Worm (Caenorhabditis elegans) whole organism, L4/young adult: Measurements from ENCODE around the gene srw-123.
"Not testable (repeated sequence)": the region's sequence is repeated elsewhere in the genome, so short reads cannot be mapped to it uniquely, and the experiment has no call there.

ENCODE experiments used
- W03F9.2 ChIP-seq: fragments of 150-350 bp; optimal IDR thresholded peaks from 2 replicates; lab custom pipeline; 2014; ENCODE audit warnings: missing biosample characterization, missing genetic modification characterization
- dao-5 ChIP-seq: sonication (generic microtip); optimal IDR thresholded peaks from 2 replicates; lab custom pipeline; 2016; ENCODE audit warnings: missing genotype, missing genetic modification characterization, moderate library complexity, missing compliant biosample characterization
- him-1 ChIP-seq: sonication (generic microtip); optimal IDR thresholded peaks from 2 replicates; lab custom pipeline; 2016; ENCODE audit warnings: missing genotype, missing genetic modification reagents, missing genetic modification characterization, missing compliant biosample characterization

srw-123 gene

DNA sequence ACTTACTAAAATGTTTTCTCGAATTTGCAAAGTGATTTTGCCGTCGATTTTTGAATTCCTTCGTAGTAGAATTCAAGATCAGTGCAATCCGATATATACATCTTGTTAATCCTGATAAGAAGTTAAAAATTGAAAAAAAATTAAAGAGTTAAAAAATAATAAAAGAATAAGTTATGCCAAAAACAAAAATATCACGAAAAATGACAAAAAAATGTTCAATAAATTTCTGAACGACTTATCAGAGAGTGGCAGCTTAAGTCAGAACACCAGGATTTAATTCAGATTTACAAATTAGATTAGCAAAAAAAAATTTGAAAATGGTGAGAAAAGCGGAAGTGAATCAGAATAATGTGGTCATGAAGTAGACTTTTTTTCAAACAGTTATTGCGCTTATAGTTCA, at the start of gene srw-123:
Gene srw-123, minus strand, starts transcription at position 101 of the 400 bp plus-strand sequence.
- TF ChIP-seq dao-5, him-1, W03F9.2: not testable (repeated sequence)

DNA sequence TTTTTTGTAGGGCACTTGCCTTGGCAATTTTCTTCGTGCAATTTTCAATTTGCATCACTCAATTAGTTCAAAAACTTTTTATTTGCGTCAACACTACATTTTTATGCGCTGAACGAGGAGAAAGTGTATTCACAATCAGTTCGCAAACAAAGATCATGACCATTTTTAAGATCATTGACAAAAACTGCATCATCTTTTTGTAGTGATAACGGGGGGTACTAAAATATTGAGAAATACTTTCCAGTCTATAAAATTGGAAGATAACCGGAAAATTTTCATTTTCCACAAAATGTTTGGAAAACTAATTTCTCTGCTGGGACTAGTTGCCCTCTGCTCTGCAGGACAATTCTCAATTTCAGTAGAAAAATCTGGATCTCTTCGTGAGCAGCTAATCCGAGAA, 49.1 kb upstream of the srw-123 start, which contains the start of gene asp-8:
Gene asp-8, plus strand, starts transcription at position 276 of the 400 bp plus-strand sequence.
- no peak for TF ChIP-seq him-1
- no peak for TF ChIP-seq dao-5
- TF ChIP-seq W03F9.2: no peak

DNA sequence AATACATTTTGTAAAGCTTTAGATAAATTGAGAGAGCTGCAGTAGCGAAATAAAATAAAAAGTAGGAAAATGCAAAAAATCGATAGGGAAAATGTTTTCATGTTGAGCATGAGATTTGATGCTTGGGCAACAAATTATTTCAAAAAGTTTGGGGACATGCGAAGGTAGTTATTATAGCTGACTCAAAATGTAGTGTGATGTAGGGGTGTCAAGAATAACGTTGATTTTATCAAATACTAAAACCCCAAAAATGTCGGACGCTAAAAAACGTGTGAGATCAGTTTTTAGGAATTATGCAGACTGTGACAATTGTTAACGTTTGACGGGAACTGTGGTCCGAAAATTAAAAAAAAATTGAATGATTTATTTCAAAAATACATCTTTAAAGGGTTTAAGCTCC, 46.1 kb upstream of the srw-123 start, which contains the start of gene irld-12:
Gene irld-12, minus strand, starts transcription at position 101 of the 400 bp plus-strand sequence.
- TF ChIP-seq dao-5 (no peak), him-1 (no peak), W03F9.2 (no peak)

DNA sequence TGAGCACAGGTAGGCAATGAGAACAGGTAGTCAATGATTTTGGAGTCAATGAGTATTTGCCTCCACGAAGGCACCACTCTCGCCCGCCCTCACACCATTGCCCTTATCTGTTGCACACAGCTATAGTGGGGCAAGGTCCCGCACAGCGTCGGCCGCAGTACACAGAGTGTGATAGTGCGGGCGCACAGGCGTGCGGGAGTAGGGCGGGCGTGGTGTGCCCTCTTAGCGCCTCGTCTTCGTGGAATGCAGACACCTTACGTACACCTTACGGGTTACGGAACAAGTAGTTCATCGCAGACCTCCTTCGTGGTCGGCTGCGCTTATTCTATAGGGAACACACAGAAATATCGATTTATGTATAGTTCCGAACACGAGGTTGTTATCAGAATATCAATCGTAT, 42.7 kb upstream of the srw-123 start:
- TF ChIP-seq W03F9.2: no peak
- no peak for TF ChIP-seq him-1
- TF ChIP-seq dao-5: no peak

DNA sequence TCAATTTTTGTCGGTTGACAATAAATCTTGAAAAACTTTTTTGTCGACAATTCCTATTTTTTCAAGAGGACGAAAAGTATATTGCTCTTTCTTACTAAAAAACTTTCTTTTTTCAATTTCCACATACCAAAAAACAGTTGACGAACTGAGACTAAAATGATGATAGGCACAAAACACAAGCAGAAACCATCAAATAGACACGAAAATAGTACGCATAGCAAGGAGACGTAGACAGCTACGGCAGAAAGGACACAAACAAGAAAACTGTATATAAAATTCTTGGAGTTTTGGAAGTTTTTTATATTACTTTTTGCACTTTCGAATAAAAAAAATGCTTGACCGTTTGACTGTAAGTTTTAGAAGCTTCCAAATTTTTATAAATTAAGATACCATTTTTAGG, 39.0 kb upstream of the srw-123 start, which contains the start of gene K12D9.1:
Gene K12D9.1, plus strand, starts transcription at position 301 of the 400 bp plus-strand sequence.
- TF ChIP-seq him-1: no peak
- no peak for TF ChIP-seq dao-5
- no peak for TF ChIP-seq W03F9.2

DNA sequence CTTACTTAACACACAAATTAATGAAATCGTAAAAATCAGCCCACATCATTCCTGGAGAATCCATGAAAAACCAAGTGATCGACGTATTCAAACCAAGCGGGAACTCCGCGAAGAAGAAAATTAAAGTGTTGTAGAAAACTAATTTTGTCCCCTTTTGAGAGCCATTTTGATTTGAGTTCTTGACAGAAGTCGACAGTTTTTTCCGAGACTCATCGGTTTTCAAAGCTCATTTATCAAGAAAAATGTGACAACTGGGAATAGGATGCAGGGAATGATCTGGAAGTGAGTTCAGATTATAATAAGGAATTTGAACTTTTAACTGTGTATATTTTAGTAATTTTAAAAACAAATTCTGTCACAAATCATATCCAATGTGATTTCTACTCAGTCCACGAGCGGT, 36.2 kb upstream of the srw-123 start, which contains the start of gene srw-135:
Gene srw-135, minus strand, starts transcription at position 101 of the 400 bp plus-strand sequence.
- no peak for TF ChIP-seq him-1
- no peak for TF ChIP-seq dao-5
- no peak for TF ChIP-seq W03F9.2

DNA sequence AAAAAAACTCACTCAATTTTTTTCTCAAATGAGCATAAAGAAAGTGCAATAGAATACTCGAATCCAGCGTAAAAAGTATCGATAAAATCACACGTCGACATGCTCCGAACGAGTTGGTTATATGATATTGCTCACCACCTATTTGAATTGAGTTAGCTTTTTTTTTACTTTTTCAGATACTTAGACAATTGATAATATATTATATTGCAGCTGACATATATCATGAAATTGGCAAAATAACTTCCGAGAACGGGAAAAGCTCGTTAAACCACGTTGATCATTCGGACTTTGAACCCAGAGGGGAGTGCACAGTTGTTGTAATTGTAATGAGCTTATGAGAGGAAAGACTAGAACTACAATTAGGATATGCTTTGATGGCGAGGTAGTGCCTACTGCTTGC, 35.3 kb upstream of the srw-123 start, which contains the start of gene srw-136:
Gene srw-136, minus strand, starts transcription at position 101 of the 400 bp plus-strand sequence.
- TF ChIP-seq him-1 (no peak), W03F9.2 (no peak), dao-5 (no peak)

DNA sequence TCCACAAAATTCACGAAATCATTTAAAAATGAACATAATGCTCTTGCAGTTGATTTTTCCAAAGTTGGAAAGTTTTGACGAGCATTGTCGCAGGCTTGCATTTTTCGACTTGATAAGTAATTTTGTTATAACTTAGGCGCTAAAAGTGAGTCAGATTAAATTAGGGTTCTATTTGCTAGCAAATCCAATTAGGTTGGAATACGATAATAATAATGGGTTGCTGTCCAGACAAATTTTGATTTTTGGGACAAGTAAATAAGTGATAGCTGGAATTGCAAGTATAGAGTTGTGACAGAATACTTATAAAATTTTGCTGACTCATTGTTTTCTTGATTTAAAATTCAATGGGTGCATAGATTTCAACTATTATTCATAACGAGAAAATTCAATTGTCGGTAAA, 30.8 kb upstream of the srw-123 start, which contains the start of gene srw-112:
Gene srw-112, minus strand, starts transcription at position 101 of the 400 bp plus-strand sequence.
- TF ChIP-seq W03F9.2: no peak
- no peak for TF ChIP-seq dao-5
- TF ChIP-seq him-1: no peak

DNA sequence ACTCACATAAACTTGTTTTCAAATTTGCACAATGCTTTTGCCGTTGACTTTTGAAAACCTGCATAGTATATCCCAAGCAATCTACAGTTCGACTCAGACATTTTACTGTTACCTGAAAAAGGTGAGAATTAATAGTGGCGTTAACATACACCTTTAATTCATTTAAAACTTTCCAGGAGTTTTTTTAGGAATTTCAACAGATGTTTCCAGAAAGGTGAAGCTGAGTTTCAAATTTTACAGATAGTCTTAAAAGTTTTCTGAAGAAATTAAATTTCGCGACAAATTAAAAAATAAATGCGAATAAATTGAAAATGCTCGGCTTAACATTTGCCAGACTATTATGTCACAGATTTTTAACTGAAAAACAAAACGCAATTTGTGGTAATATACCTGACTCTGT, 24.6 kb upstream of the srw-123 start, which contains the start of gene srw-119:
Gene srw-119, minus strand, starts transcription at position 101 of the 400 bp plus-strand sequence.
- TF ChIP-seq dao-5: no peak

DNA sequence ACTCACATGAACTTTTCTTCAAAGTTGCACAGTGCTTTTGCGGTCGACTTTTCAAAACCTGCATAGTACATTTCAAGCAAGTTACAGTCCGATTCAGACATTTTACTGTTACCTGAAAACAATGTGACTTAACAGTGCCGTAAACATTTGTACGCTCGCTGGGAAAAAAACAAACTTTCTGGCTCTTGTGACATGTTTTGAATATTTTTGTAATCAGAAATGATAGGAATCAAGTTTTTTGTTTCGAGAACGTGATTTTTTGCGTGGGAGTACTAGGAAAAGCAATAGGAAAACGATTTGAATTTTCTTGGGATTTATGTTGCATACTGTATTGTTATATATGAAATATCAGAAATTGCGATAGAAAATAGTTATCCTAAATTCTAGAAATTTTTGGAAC, 20.9 kb upstream of the srw-123 start, which contains the start of gene srw-120:
Gene srw-120, minus strand, starts transcription at position 101 of the 400 bp plus-strand sequence.
- TF ChIP-seq dao-5 (no peak), him-1 (no peak), W03F9.2 (no peak)

DNA sequence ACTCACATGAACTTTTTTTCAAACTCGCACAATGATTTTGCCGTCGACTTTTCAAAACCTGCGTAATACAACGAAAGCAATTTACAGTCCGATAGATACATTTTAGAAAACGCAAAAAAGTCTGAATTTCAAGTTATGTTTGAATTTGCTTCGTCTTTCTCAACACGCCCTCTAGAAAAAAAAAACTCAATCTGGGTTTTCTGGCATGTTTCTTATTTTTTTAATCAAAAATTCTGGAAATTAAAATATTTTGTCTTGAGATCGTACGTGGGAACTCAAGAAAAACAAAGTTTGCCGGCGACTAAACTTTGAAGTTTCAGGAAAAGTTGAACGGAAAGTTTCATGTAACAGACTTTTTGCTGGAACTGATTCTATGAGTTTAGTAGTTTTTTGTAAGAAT, 18.6 kb upstream of the srw-123 start, which contains the start of gene srw-115:
Gene srw-115, minus strand, starts transcription at position 101 of the 400 bp plus-strand sequence.
- no peak for TF ChIP-seq W03F9.2

DNA sequence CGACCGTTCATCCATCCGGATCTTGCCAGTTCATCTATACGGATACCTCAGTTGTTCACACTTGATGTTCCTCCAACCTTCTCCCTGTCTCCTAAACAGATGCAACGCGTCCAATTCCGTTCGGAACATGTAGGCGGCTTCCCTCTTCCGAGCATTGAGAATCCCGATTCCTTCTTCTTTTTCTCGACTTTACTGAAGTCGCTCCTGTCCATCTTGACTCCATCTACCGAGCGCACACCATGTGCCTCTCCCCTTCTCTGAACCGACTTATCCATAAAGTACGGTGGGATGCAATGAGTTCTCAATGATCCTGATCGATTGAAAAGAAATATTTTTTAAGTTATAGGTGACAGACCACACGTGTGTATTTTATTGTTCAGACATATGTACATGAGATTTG, 16.9 kb upstream of the srw-123 start:
- no peak for TF ChIP-seq W03F9.2
- TF ChIP-seq dao-5: no peak
- TF ChIP-seq him-1: no peak

DNA sequence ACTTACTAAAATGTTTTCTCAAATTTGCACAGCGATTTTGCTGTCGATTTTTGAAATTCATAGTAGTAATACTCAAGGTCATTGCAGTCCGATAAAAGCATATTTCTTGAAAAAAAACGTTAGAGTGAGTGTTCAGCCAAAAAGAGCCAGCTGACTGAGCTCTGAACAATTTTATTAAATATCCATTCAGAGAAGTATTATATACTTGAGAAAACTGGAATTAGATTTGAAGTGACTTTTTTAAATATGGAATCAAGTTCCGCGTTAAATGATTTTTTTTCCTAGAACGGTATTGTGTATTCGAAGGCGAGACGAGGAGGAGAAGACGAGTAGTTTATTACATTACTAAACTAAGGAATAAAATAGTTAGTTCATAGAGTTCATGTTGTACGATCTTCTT, 16.3 kb upstream of the srw-123 start, which contains the start of gene srw-121:
Gene srw-121, minus strand, starts transcription at position 101 of the 400 bp plus-strand sequence.
- no peak for TF ChIP-seq him-1
- TF ChIP-seq W03F9.2: no peak
- no peak for TF ChIP-seq dao-5

DNA sequence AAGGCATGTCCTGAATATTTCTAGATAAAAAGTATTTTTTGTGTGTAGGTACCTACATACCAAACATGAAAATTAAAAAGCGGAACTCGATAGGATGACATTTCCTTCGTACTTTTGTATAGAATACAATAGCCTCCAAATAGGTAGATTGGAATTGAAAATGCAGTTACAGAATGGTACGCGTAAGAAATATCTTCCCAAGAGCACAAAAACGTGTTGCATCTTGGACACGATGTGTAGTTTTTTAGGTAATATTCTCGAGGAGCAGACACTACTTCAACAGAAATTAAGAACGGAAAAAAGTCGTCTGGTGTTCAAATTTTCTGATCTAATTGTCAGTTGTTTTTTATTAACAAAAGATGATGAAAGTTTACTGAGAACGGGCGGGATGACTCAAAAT, 12.2 kb upstream of the srw-123 start, which contains the start of gene srh-85:
Gene srh-85, minus strand, starts transcription at position 101 of the 400 bp plus-strand sequence.
- TF ChIP-seq dao-5 (no peak), W03F9.2 (no peak), him-1 (no peak)

DNA sequence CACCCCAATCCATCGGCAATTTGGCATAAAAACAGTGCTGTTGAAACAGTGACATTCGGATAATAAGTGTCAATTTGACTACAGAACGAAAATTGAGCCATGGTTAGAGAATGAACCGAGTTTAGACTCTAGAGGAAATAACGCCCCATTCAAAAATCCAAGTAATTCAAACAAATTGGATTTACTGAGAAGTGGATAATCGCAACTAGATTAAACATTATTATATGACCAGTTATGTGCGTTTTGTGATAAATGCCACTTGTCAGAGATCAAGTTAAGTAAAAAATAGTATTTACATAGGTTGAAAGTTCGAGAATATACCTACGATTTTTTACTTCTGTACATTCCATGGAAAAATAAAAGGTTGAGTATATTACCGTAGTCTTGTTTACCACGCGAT, 10.1 kb upstream of the srw-123 start, which contains the start of gene srw-139:
Gene srw-139, minus strand, starts transcription at position 101 of the 400 bp plus-strand sequence.
- TF ChIP-seq dao-5 (no peak), W03F9.2 (no peak), him-1 (no peak)

DNA sequence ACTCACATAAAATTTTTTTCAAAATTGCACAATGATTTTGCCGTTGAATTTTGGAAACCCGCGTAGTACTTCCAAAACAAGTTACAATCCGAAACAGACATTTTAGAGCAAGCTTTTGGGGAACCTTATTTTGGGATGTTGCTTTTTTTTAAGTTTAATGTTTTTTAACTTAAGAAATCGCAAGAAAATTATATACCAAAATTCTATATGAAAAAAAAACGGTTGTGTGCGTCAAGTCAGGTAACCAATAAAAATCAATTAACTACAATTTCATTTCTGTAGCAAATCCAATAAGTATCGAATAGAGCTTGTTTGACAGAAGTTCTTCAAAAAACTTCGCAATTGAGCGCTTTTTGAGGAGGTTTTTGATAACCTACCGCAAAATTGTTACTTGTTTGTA, 8.2 kb upstream of the srw-123 start, which contains the start of gene srw-117:
Gene srw-117, minus strand, starts transcription at position 101 of the 400 bp plus-strand sequence.
- TF ChIP-seq dao-5: no peak
